Fruit fly (Drosophila melanogaster): Measurements from ENCODE around the gene CG13894.

CG13894 gene

dm6 chr3L:644111-644718 lies 54.7 kb downstream of the CG13894 start:
- TF ChIP-seq psq (optimal IDR thresholded peaks at IDR 0.05) = no peak
- TF ChIP-seq EcR (GFP tag; optimal IDR thresholded peaks at IDR 0.05) = no peak
- no peak for TF ChIP-seq Dll (optimal IDR thresholded peaks at IDR 0.05)
- no peak for TF ChIP-seq usp (GFP tag; optimal IDR thresholded peaks at IDR 0.05)
- no peak for TF ChIP-seq CG8478 (optimal IDR thresholded peaks at IDR 0.05)
- TF ChIP-seq pan (optimal IDR thresholded peaks at IDR 0.05) = no peak
